Worm (Caenorhabditis elegans): ENCODE measurements around the gene ifb-2.
"Not testable (repeated sequence)": the region's sequence is repeated elsewhere in the genome, so short reads cannot be mapped to it uniquely, and the experiment has no call there.

Gene ifb-2

DNA sequence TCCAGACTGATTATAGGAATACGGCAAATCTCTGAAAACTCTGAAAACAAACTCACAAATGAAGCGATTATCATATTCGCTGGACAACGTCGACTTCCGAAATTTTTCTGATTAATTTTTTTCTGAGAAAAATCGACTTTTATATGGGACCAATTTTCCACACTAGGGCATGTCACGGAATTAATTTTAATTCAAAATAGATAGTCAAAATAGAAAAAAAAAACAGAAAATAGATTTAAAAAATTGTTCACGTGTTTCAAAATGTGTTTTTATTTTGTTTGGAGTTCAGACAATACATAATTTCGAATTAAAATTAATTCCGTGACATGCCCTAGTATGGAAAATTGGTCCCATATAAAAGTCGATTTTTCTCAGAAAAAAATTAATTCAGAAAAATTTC is 7.7 kb downstream of the ifb-2 start, which contains the start of the genes F10C1.3 and F10C1.23:
Gene F10C1.3, minus strand, starts transcription at position 101 of the 400 bp plus-strand sequence.
Gene F10C1.23, plus strand, starts transcription at position 385 of the 400 bp plus-strand sequence.
- not testable (repeated sequence) for TF ChIP-seq unc-120 (tag; optimal IDR thresholded peaks at IDR 0.05; ENCODE audit: poor library complexity, severe bottlenecking); pha-4 (tag; optimal IDR thresholded peaks at IDR 0.05); mls-2 (tag; optimal IDR thresholded peaks at IDR 0.05)

DNA sequence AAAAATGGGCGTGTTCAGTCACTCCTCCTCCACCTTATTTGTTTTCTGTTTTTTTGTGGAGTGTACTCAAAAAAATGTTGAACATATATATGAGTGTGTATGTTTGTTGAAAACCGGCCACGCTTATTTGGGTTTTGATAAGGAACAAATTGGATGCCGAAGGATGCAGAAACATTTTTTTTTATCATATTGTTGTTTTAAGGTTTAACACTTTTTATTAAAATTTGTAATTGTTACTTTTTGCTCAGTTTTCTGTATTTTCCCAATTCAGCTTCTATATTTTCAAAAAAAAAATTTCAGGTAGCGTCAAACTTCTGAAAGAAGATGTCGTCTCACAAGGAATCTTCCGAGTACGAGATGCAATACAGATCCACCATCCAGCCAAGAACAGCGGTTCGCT is 15.3 kb downstream of the ifb-2 start, which contains the start of gene ifb-1:
Gene ifb-1, plus strand, starts transcription at position 301 of the 400 bp plus-strand sequence.
- TF ChIP-seq lin-13 (tag; optimal IDR thresholded peaks at IDR 0.05), result no peak

DNA sequence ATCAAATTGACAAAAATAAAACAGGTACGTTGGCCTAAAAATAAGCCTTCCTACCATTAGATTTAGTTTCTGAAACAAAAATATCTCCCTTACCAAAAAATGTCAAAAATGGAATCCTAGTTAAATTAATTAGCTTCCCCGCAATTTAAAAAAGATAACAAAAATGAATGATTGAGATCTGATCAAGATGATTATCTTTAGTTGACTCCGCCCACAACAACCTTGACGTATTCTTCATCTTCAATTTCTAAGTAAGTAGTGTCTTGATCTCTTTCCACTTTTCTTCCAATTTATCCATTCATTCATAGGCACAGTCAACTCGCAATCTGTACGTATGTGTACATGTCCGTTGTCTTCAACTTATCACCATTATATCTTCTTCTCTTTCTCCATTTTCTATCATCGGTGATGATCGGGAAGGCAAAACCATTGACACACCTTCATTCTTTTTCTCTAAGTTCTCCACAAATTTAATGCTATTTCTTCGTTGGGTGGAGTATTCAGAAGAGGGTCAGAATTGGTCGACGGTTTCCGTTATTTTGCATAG is 18.4 kb downstream of the ifb-2 start:
- TF ChIP-seq elt-1 (tag; optimal IDR thresholded peaks at IDR 0.05; ENCODE audit: borderline replicate concordance, insufficient read depth), result peak; percentile 86
- TF ChIP-seq sem-2 (GFP tag; optimal IDR thresholded peaks at IDR 0.05), result no peak
- TF ChIP-seq nhr-28 (tag; optimal IDR thresholded peaks at IDR 0.05), result no peak
- no peak for TF ChIP-seq nhr-12 (tag; optimal IDR thresholded peaks at IDR 0.05)

DNA sequence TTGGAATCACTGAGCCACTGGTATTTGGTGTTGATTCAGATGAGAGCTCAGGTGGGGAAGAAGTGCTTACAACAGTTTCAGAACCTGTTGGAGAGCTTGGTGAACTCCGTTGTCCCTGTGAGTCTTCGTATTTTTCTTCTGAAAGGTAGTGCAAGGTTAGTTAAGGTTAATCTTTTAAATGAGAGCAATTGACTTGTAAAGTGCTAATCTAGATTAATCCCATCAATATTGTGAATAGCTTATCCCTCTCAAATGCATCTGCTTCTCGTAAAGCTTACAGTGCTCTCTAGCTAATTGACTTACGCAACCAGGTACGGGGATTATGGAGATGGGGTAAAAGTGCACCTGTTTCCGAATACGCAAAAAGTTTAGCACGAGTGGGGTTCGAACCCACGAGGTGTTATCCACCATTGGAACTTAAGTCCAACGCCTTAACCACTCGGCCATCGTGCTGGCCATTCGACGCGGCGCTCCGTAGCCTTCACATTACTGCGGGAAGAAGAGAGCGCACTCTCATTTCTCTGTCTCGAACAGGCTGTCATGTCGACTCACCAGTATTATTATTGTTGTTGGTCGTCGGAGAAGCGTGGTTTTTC is 22.7 kb downstream of the ifb-2 start:
- TF ChIP-seq lsy-2 (tag; optimal IDR thresholded peaks at IDR 0.05) (no peak), nhr-12 (tag; optimal IDR thresholded peaks at IDR 0.05) (no peak), ztf-11 (tag; optimal IDR thresholded peaks at IDR 0.05) (no peak), unc-39 (tag; optimal IDR thresholded peaks at IDR 0.05) (no peak), pha-4 (tag; optimal IDR thresholded peaks at IDR 0.05) (no peak), elt-3 (tag; optimal IDR thresholded peaks at IDR 0.05) (no peak), drap-1 (GFP tag; optimal IDR thresholded peaks at IDR 0.05) (peak; percentile 82), snpc-4 (tag; optimal IDR thresholded peaks at IDR 0.05) (no peak), ces-1 (GFP tag; optimal IDR thresholded peaks at IDR 0.05) (peak; percentile 36), bed-3 (GFP tag; optimal IDR thresholded peaks at IDR 0.05) (peak; percentile 34), cnd-1 (tag; optimal IDR thresholded peaks at IDR 0.05) (peak; percentile 43), unc-120 (tag; optimal IDR thresholded peaks at IDR 0.05; ENCODE audit: poor library complexity, severe bottlenecking) (peak; percentile 56), nhr-237 (tag; optimal IDR thresholded peaks at IDR 0.05) (no peak), mep-1 (tag; optimal IDR thresholded peaks at IDR 0.05) (no peak), sptf-1 (tag; optimal IDR thresholded peaks at IDR 0.05) (peak; percentile 85), unc-62 (GFP tag; optimal IDR thresholded peaks at IDR 0.05) (no peak), mls-2 (tag; optimal IDR thresholded peaks at IDR 0.05) (peak; percentile 87), zip-8 (tag; optimal IDR thresholded peaks at IDR 0.05) (peak; percentile 10), nhr-28 (tag; optimal IDR thresholded peaks at IDR 0.05) (no peak), ceh-83 (GFP tag; optimal IDR thresholded peaks at IDR 0.05) (peak; percentile 62), tbx-8 (GFP tag; optimal IDR thresholded peaks at IDR 0.05) (no peak), elt-1 (tag; optimal IDR thresholded peaks at IDR 0.05; ENCODE audit: borderline replicate concordance, insufficient read depth) (no peak), flh-1 (GFP tag; optimal IDR thresholded peaks at IDR 0.05) (no peak), mab-5 (tag; optimal IDR thresholded peaks at IDR 0.05) (no peak), ham-2 (GFP tag; optimal IDR thresholded peaks at IDR 0.05) (peak; percentile 82), hlh-1 (tag; optimal IDR thresholded peaks at IDR 0.05) (peak; percentile 7), lin-32 (GFP tag; optimal IDR thresholded peaks at IDR 0.05) (peak; percentile 57), lin-13 (tag; optimal IDR thresholded peaks at IDR 0.05) (no peak), ceh-39 (tag; optimal IDR thresholded peaks at IDR 0.05) (no peak), nhr-2 (tag; optimal IDR thresholded peaks at IDR 0.05) (peak; percentile 70), blmp-1 (tag; optimal IDR thresholded peaks at IDR 0.05) (no peak), M03D4.4 (tag; optimal IDR thresholded peaks at IDR 0.05) (peak; percentile 78), nhr-76 (tag; optimal IDR thresholded peaks at IDR 0.05) (no peak), sem-2 (GFP tag; optimal IDR thresholded peaks at IDR 0.05) (peak; percentile 47), ceh-43 (GFP tag; optimal IDR thresholded peaks at IDR 0.05) (peak; percentile 9)

All from whole organism, mixed stage, embryonic.